Worm (Caenorhabditis elegans) whole organism, L4 larva: Measurements from ENCODE around the gene T11B7.1.

ENCODE experiments used
- F10B5.3 ChIP-seq: sonication (generic microtip); optimal IDR thresholded peaks from 2 replicates; lab custom pipeline; 2016; ENCODE audit warnings: mild to moderate bottlenecking, missing genetic modification characterization, missing compliant biosample characterization
- F26F4.8 ChIP-seq: fragments of 200-800 bp; sonication (Bioruptor generic); conservative IDR thresholded peaks from 2 replicates; pipeline ENCODE4 v1.3.6; 2022; ENCODE audit warnings: missing genetic modification characterization, missing compliant biosample characterization
- F44E2.7 ChIP-seq: fragments of 200-800 bp; sonication (Bioruptor generic); IDR thresholded peaks from 2 replicates; pipeline ENCODE4 v2.1.2; 2022; ENCODE audit warnings: missing genetic modification characterization, missing compliant biosample characterization
- T20F7.1 ChIP-seq: fragments of 200-800 bp; sonication (Bioruptor generic); optimal IDR thresholded peaks from 2 replicates; lab custom pipeline; 2018; ENCODE audit warnings: mild to moderate bottlenecking, missing genetic modification characterization, missing compliant biosample characterization
- Y5F2A.4 ChIP-seq: fragments of 200-800 bp; sonication (Bioruptor generic); optimal IDR thresholded peaks from 2 replicates; lab custom pipeline; 2018; ENCODE audit warnings: mild to moderate bottlenecking, missing genetic modification characterization, missing compliant biosample characterization
- aha-1 ChIP-seq: fragments of 150-350 bp; peaks from one replicate; lab custom pipeline; 2014; ENCODE audit warnings: missing biosample characterization, missing genetic modification characterization
- ceh-32 ChIP-seq: sonication (generic microtip); optimal IDR thresholded peaks from 2 replicates; lab custom pipeline; 2016; ENCODE audit warnings: mild to moderate bottlenecking, missing genetic modification characterization, missing compliant biosample characterization; ENCODE audit not compliant: poor library complexity
- ceh-44 ChIP-seq: fragments of 200-800 bp; sonication (Bioruptor generic); IDR thresholded peaks from 2 replicates; pipeline ENCODE4 v1.3.6; 2022; ENCODE audit warnings: missing genetic modification reagents, missing genetic modification characterization, missing compliant biosample characterization
- ceh-62 ChIP-seq: sonication (generic microtip); optimal IDR thresholded peaks from 2 replicates; lab custom pipeline; 2017; ENCODE audit warnings: missing biosample characterization, missing genetic modification characterization
- cey-2 ChIP-seq: sonication (generic microtip); optimal IDR thresholded peaks from 3 replicates; lab custom pipeline; 2017; ENCODE audit warnings: missing genetic modification characterization, mild to moderate bottlenecking, missing compliant biosample characterization, antibody characterized with exemption, borderline replicate concordance; ENCODE audit not compliant: insufficient read depth
- daf-8 ChIP-seq: fragments of 200-800 bp; sonication (Bioruptor generic); IDR thresholded peaks from 2 replicates; pipeline ENCODE4 v1.3.6; 2022; ENCODE audit warnings: missing genetic modification characterization, missing compliant biosample characterization
- dmd-8 ChIP-seq: fragments of 200-800 bp; sonication (Bioruptor generic); IDR thresholded peaks from 2 replicates; pipeline ENCODE4 v1.3.6; 2022; ENCODE audit warnings: missing genetic modification characterization, missing compliant biosample characterization
- duxl-1 ChIP-seq: sonication (generic microtip); optimal IDR thresholded peaks from 2 replicates; lab custom pipeline; 2016; ENCODE audit warnings: mild to moderate bottlenecking, missing genetic modification characterization, moderate library complexity, missing compliant biosample characterization; ENCODE audit not compliant: poor library complexity
- dve-1 ChIP-seq: sonication (generic microtip); optimal IDR thresholded peaks from 2 replicates; lab custom pipeline; 2017; ENCODE audit warnings: antibody characterized with exemption, mild to moderate bottlenecking, missing genetic modification characterization, missing compliant biosample characterization; ENCODE audit not compliant: insufficient read depth
- fos-1 ChIP-seq: fragments of 150-350 bp; optimal IDR thresholded peaks from 2 replicates; lab custom pipeline; 2014; ENCODE audit warnings: missing biosample characterization, missing genetic modification characterization
- hlh-30 ChIP-seq: sonication (generic microtip); optimal IDR thresholded peaks from 2 replicates; lab custom pipeline; 2017; ENCODE audit warnings: antibody characterized with exemption, mild to moderate bottlenecking, missing genetic modification characterization, missing compliant biosample characterization; ENCODE audit not compliant: insufficient read depth
- jun-1 ChIP-seq: fragments of 150-350 bp; optimal IDR thresholded peaks from 2 replicates; lab custom pipeline; 2014; ENCODE audit warnings: missing biosample characterization, missing genetic modification reagents, missing genetic modification characterization
- lin-1 ChIP-seq: fragments of 200-800 bp; sonication (Bioruptor generic); IDR thresholded peaks from 2 replicates; pipeline ENCODE4 v1.3.6; 2022; ENCODE audit warnings: missing genetic modification reagents, missing genetic modification characterization, missing compliant biosample characterization
- mdl-1 ChIP-seq, 2 experiments: fragments of 150-350 bp in 1 of 2; sonication (generic microtip) in 1 of 2; optimal IDR thresholded peaks; 2 replicates each; lab custom pipeline; 2014 to 2017; ENCODE audit warnings: missing biosample characterization in 2 of 2, missing genetic modification characterization in 2 of 2
- mes-2 ChIP-seq: sonication (generic microtip); optimal IDR thresholded peaks from 2 replicates; lab custom pipeline; 2016; ENCODE audit warnings: missing genotype, mild to moderate bottlenecking, missing genetic modification characterization, missing compliant biosample characterization; ENCODE audit not compliant: poor library complexity, severe bottlenecking
- nhr-102 ChIP-seq: sonication (generic microtip); optimal IDR thresholded peaks from 2 replicates; lab custom pipeline; 2016; ENCODE audit warnings: mild to moderate bottlenecking, missing genetic modification characterization, moderate library complexity, missing compliant biosample characterization
- nhr-11 ChIP-seq: fragments of 150-350 bp; optimal IDR thresholded peaks from 2 replicates; lab custom pipeline; 2014; ENCODE audit warnings: missing biosample characterization, missing genetic modification characterization
- nhr-111 ChIP-seq: fragments of 200-800 bp; sonication (Bioruptor generic); optimal IDR thresholded peaks from 2 replicates; lab custom pipeline; 2018; ENCODE audit warnings: mild to moderate bottlenecking, missing genetic modification characterization, missing compliant biosample characterization
- nhr-25 ChIP-seq: sonication (generic microtip); optimal IDR thresholded peaks from 2 replicates; lab custom pipeline; 2017; ENCODE audit warnings: missing genetic modification characterization, mild to moderate bottlenecking, missing compliant biosample characterization, antibody characterized with exemption, moderate library complexity, borderline replicate concordance; ENCODE audit not compliant: insufficient read depth
- nhr-28 ChIP-seq: fragments of 150-350 bp; optimal IDR thresholded peaks from 2 replicates; lab custom pipeline; 2014; ENCODE audit warnings: missing biosample characterization, missing genetic modification characterization
- nhr-76 ChIP-seq: fragments of 150-350 bp; optimal IDR thresholded peaks from 2 replicates; lab custom pipeline; 2014; ENCODE audit warnings: missing biosample characterization, missing genetic modification characterization
- nhr-77 ChIP-seq: fragments of 150-350 bp; optimal IDR thresholded peaks from 2 replicates; lab custom pipeline; 2014; ENCODE audit warnings: missing biosample characterization, missing genetic modification characterization
- pha-4 ChIP-seq, 2 experiments: fragments of 150-350 bp in 1 of 2; fragments of 200-800 bp in 1 of 2; sonication (Bioruptor generic) in 1 of 2; IDR thresholded peaks in 1 of 2; optimal IDR thresholded peaks in 1 of 2; 2 replicates each; pipeline versions ENCODE4 v1.3.6 to Lab custom; 2014 to 2022; ENCODE audit warnings: missing genetic modification characterization in 2 of 2, missing genetic modification reagents in 2 of 2, missing biosample characterization in 1 of 2, missing compliant biosample characterization in 1 of 2
- pqm-1 ChIP-seq: sonication (generic microtip); optimal IDR thresholded peaks from 2 replicates; lab custom pipeline; 2017; ENCODE audit warnings: missing biosample characterization, missing genetic modification characterization
- sdz-12 ChIP-seq: fragments of 200-800 bp; sonication (Bioruptor generic); optimal IDR thresholded peaks from 2 replicates; lab custom pipeline; 2018; ENCODE audit warnings: mild to moderate bottlenecking, missing genetic modification characterization, missing compliant biosample characterization
- set-16 ChIP-seq: fragments of 200-800 bp; sonication (Bioruptor generic); IDR thresholded peaks from 2 replicates; pipeline ENCODE4 v1.3.6; 2022; ENCODE audit warnings: missing genetic modification reagents, missing genetic modification characterization, missing compliant biosample characterization
- spr-3 ChIP-seq: fragments of 200-800 bp; sonication (Bioruptor generic); optimal IDR thresholded peaks from 2 replicates; lab custom pipeline; 2018; ENCODE audit warnings: mild to moderate bottlenecking, missing genetic modification characterization, missing compliant biosample characterization
- tra-1 ChIP-seq: fragments of 200-800 bp; sonication (Bioruptor generic); IDR thresholded peaks from 2 replicates; pipeline ENCODE4 v1.3.6; 2022; ENCODE audit warnings: missing genetic modification reagents, missing genetic modification characterization, missing compliant biosample characterization
- unc-130 ChIP-seq: sonication (generic microtip); optimal IDR thresholded peaks from 2 replicates; lab custom pipeline; 2016; ENCODE audit warnings: missing genetic modification reagents, missing genetic modification characterization, missing compliant biosample characterization
- unc-62 ChIP-seq, 3 experiments: fragments of 150-350 bp in 1 of 3; sonication (generic microtip); optimal IDR thresholded peaks in 2 of 3; peaks in 1 of 3; 1 replicate in 1 of 3; 2 replicates in 2 of 3; lab custom pipeline; 2014 to 2017; ENCODE audit warnings: missing biosample characterization in 3 of 3, missing genetic modification characterization in 3 of 3, missing genetic modification reagents in 3 of 3, missing genotype in 1 of 3
- zfp-3 ChIP-seq: fragments of 200-800 bp; sonication (Bioruptor generic); conservative IDR thresholded peaks from 2 replicates; pipeline ENCODE4 v1.3.6; 2022; ENCODE audit warnings: missing genetic modification reagents, missing genetic modification characterization, missing compliant biosample characterization
- ztf-11 ChIP-seq: fragments of 150-350 bp; optimal IDR thresholded peaks from 2 replicates; lab custom pipeline; 2014; ENCODE audit warnings: missing biosample characterization, missing genetic modification characterization

The T11B7.1 gene

DNA sequence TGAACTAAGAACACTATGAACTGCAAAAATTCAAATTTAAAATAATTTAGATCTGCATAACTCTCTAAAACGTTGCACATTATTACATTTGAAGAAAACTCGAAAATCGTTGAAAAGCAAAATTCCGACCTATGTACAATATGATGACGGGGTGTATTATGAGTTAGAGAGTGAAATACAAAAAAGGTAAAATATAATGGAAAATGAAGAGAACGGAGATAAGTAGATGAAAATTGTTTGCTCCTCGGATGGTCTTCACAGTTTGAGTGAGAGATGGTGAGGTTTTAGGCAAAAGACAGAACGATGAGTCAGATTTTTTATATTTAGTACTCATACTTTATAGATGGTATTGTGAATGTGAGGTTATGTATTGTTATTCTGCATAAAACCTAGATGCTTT lies 33.2 kb upstream of the T11B7.1 start (continued):
- TF ChIP-seq tra-1 (GFP tag; lab: Robert Waterston, UW), result no peak
- TF ChIP-seq pqm-1, result peak; percentile 9
- TF ChIP-seq F26F4.8, result no peak

DNA sequence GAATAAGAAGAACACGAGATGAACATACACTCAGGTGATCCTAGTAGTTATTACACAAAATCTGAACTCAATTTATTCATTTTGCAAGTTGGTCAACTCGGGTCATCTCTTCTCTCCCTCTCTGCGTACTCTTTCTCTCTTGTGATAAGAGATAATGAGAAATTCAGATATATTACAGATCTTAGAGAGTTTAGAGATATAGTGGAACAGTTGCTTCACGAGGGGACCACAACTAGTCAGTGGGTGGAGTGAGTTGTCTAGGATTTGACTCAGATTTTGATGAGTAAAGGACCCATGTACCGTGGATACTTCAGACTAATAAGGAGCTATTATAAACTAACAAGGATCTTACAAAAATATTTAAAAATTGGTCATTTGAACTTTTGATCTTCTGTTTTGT lies 26.9 kb upstream of the T11B7.1 start, which contains the start of gene exc-5:
Gene exc-5, minus strand, starts transcription at position 57 of the 400 bp plus-strand sequence.
- TF ChIP-seq pha-4 (GFP tag; IDR thresholded peaks at IDR 0.05; lab: Robert Waterston, UW) (no peak), pha-4 (tag; optimal IDR thresholded peaks at IDR 0.05; lab: Kevin White, UChicago) (no peak), nhr-11 (peak; percentile 8), nhr-77 (no peak), fos-1 (tag; lab: Kevin White, UChicago) (no peak), daf-8 (GFP tag; lab: Robert Waterston, UW) (no peak), unc-62 (GFP tag; optimal IDR thresholded peaks at IDR 0.05 in 1 of 2; lab: Kevin White, UChicago) (no peak), unc-62 (tag; optimal IDR thresholded peaks at IDR 0.05; lab: Kevin White, UChicago) (no peak), nhr-76 (no peak), sdz-12 (no peak), ceh-62 (tag; lab: Kevin White, UChicago) (no peak), aha-1 (tag; lab: Kevin White, UChicago) (peak; percentile 72)

ce11 chrIV:8815162-8815561 lies 25.4 kb upstream of the T11B7.1 start:
- TF ChIP-seq dve-1, result no peak
- peak; percentile 75 for TF ChIP-seq nhr-28 (tag; lab: Kevin White, UChicago)
- TF ChIP-seq F44E2.7 (GFP tag; lab: Robert Waterston, UW), result no peak
- peak; percentile 0 for TF ChIP-seq hlh-30 (tag; lab: Kevin White, UChicago)

- no peak for TF ChIP-seq zfp-3 (GFP tag; lab: Robert Waterston, UW)
- no peak for TF ChIP-seq nhr-76
Observed at ce11 chrIV:8816029-8816428, 24.5 kb upstream of the T11B7.1 start, which contains the start of gene grsp-2. grsp-2 (plus strand) TSS chrIV:8816329.

ce11 chrIV:8816617-8817016 lies 23.9 kb upstream of the T11B7.1 start:
- TF ChIP-seq duxl-1 (tag; lab: Kevin White, UChicago) (no peak), set-16 (GFP tag; lab: Robert Waterston, UW) (peak; percentile 93; the same call in 1 of the 2 replicates), dmd-8 (GFP tag; lab: Robert Waterston, UW) (0 out of 2 replicates have a peak, but pooled peaks have one; percentile 7)

DNA sequence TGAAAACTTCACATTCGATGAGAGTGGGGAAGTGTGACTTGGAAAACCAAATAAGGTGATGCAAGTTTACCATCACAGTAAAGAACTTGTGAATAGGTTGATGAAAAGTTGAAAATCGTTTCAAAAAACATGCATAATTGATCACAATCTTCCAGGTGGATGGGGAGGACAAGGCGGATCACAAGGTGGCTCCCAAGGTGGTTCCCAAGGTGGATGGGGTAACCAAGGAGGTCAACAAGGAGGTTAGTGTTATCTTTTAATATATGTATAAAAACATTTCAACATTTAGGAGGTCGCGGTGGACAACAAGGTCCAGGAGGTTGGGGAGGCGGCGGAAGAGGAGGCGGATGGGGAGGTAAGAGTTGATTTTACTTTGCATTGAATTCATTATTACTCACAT lies 22.9 kb upstream of the T11B7.1 start, which contains the start of gene T28C6.10:
Gene T28C6.10, plus strand, starts transcription at position 301 of the 400 bp plus-strand sequence.
- TF ChIP-seq ceh-32 (tag; lab: Kevin White, UChicago) (no peak), pqm-1 (no peak), spr-3 (no peak), mes-2 (no peak), nhr-25 (tag; lab: Kevin White, UChicago) (no peak), lin-1 (no peak), set-16 (GFP tag; lab: Robert Waterston, UW) (no peak), mdl-1 (tag; optimal IDR thresholded peaks at IDR 0.05; lab: Kevin White, UChicago) (no peak), F10B5.3 (tag; lab: Kevin White, UChicago) (no peak), unc-130 (GFP tag; lab: Kevin White, UChicago) (no peak), nhr-111 (GFP tag; lab: Kevin White, UChicago) (no peak), jun-1 (no peak), cey-2 (no peak), nhr-102 (tag; lab: Kevin White, UChicago) (no peak), ceh-44 (GFP tag; lab: Robert Waterston, UW) (no peak), ztf-11 (tag; lab: Kevin White, UChicago) (no peak), Y5F2A.4 (no peak), T20F7.1 (no peak)
